Worm (Caenorhabditis elegans) whole organism, early embryonic: ENCODE data around the gene sdz-8.

Experiments
- B0310.2 ChIP-seq: sonication (generic microtip); optimal IDR thresholded peaks from 2 replicates; lab custom pipeline; 2016; ENCODE audit warnings: mild to moderate bottlenecking, missing genetic modification characterization, missing compliant biosample characterization
- F13C5.2 ChIP-seq: sonication (generic microtip); optimal IDR thresholded peaks from 2 replicates; lab custom pipeline; 2017; ENCODE audit warnings: mild to moderate bottlenecking, missing genetic modification characterization, inconsistent platforms, missing compliant biosample characterization
- aly-1 ChIP-seq: sonication (generic microtip); optimal IDR thresholded peaks from 2 replicates; lab custom pipeline; 2016; ENCODE audit warnings: missing genetic modification characterization, missing compliant biosample characterization
- ama-1 ChIP-seq: fragments of 150-350 bp; optimal IDR thresholded peaks from 2 replicates; lab custom pipeline; 2014
- ceh-13 ChIP-seq: fragments of 200-800 bp; sonication (Bioruptor generic); optimal IDR thresholded peaks from 2 replicates; lab custom pipeline; 2018; ENCODE audit warnings: mild to moderate bottlenecking, missing genetic modification characterization, missing compliant biosample characterization
- ceh-36 ChIP-seq: sonication (generic microtip); optimal IDR thresholded peaks from 2 replicates; lab custom pipeline; 2016; ENCODE audit warnings: missing genetic modification characterization, inconsistent platforms, missing compliant biosample characterization
- ets-7 ChIP-seq: sonication (generic microtip); optimal IDR thresholded peaks from 2 replicates; lab custom pipeline; 2016; ENCODE audit warnings: missing genotype, missing genetic modification characterization, missing compliant biosample characterization
- flt-1 ChIP-seq: fragments of 200-800 bp; sonication (Bioruptor generic); IDR thresholded peaks from 2 replicates; pipeline ENCODE4 v1.3.6; 2022; ENCODE audit warnings: missing genetic modification characterization, missing compliant biosample characterization
- hmbx-1 ChIP-seq: sonication (generic microtip); optimal IDR thresholded peaks from 2 replicates; lab custom pipeline; 2016; ENCODE audit warnings: mild to moderate bottlenecking, missing genetic modification characterization, missing compliant biosample characterization
- hmg-4 ChIP-seq: fragments of 200-800 bp; sonication (Bioruptor generic); optimal IDR thresholded peaks from 2 replicates; lab custom pipeline; 2018; ENCODE audit warnings: mild to moderate bottlenecking, missing genetic modification characterization, missing compliant biosample characterization
- hnd-1 ChIP-seq: sonication (generic microtip); optimal IDR thresholded peaks from 2 replicates; lab custom pipeline; 2016; ENCODE audit warnings: missing genetic modification characterization, missing compliant biosample characterization
- pes-1 ChIP-seq: fragments of 200-800 bp; sonication (Bioruptor generic); IDR thresholded peaks from 2 replicates; pipeline ENCODE4 v1.3.6; 2022; ENCODE audit warnings: missing genetic modification reagents, missing genetic modification characterization, missing compliant biosample characterization
- scrt-1 ChIP-seq: fragments of 200-800 bp; sonication (Bioruptor generic); IDR thresholded peaks from 2 replicates; pipeline ENCODE4 v1.3.6; 2022; ENCODE audit warnings: missing genetic modification characterization, missing compliant biosample characterization
- sea-1 ChIP-seq: fragments of 200-800 bp; sonication (Bioruptor generic); conservative IDR thresholded peaks from 2 replicates; pipeline ENCODE4 v1.3.6; 2022; ENCODE audit warnings: missing genetic modification characterization, missing compliant biosample characterization
- tbx-11 ChIP-seq: fragments of 200-800 bp; sonication (Bioruptor generic); IDR thresholded peaks from 2 replicates; pipeline ENCODE4 v1.3.6; 2022; ENCODE audit warnings: missing genetic modification characterization, missing compliant biosample characterization
- tbx-37 ChIP-seq: fragments of 200-800 bp; sonication (Bioruptor generic); conservative IDR thresholded peaks from 2 replicates; pipeline ENCODE4 v1.3.6; 2022; ENCODE audit warnings: missing genetic modification reagents, missing genetic modification characterization, missing compliant biosample characterization
- tra-4 ChIP-seq: sonication (generic microtip); optimal IDR thresholded peaks from 2 replicates; lab custom pipeline; 2017; ENCODE audit warnings: missing genetic modification characterization, missing compliant biosample characterization

Gene sdz-8

ce11 chrV:11516141-11516591 lies at the start of gene sdz-8:
TSS of gene sdz-8 (minus strand) at chrV:11516191.
- no peak for TF ChIP-seq tbx-37 (GFP tag; lab: Robert Waterston, UW)
- no peak for TF ChIP-seq tra-4
- TF ChIP-seq sea-1 (GFP tag; lab: Robert Waterston, UW), result no peak
- TF ChIP-seq scrt-1 (GFP tag; lab: Robert Waterston, UW), result no peak
- TF ChIP-seq aly-1 (tag; lab: Kevin White, UChicago), result no peak
- no peak for TF ChIP-seq pes-1 (GFP tag; lab: Robert Waterston, UW)
- TF ChIP-seq ama-1 (lab: Kevin White, UChicago), result no peak
- TF ChIP-seq B0310.2 (tag; lab: Kevin White, UChicago), result no peak
- no peak for TF ChIP-seq hnd-1 (tag; lab: Kevin White, UChicago)
- TF ChIP-seq ceh-13, result no peak
- no peak for TF ChIP-seq hmbx-1 (tag; lab: Kevin White, UChicago)
- no peak for TF ChIP-seq hmg-4

DNA sequence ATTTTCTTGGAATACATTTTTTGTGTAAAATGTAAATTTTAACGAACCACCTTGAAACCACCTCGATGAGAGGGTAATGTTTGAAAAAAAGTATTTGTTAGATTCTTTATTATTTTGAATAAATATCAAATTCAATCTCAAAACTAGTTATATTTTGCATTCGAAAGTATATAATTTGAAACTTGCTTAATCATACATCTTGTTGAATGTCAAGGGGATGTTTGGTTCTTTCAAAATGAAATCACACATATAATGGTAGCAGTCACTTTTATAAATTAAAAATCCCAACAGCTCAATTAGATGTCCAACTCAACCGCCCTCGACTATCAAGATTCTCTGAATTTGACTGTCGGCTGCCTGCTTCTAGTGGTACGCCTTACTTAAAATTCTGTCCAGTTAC lies 48.6 kb upstream of the sdz-8 start, which contains the start of gene srx-87:
srx-87 (plus strand) TSS at position 301 of the 400 bp plus-strand sequence.
- TF ChIP-seq scrt-1 (GFP tag; lab: Robert Waterston, UW) (no peak), hmg-4 (no peak), pes-1 (GFP tag; lab: Robert Waterston, UW) (no peak), B0310.2 (tag; lab: Kevin White, UChicago) (no peak), tbx-11 (GFP tag; lab: Robert Waterston, UW) (no peak)

ce11 chrV:11562643-11563042 lies 46.7 kb upstream of the sdz-8 start, which contains the start of gene srx-86:
TSS of gene srx-86 (plus strand) at chrV:11562943.
- no peak for TF ChIP-seq B0310.2 (tag; lab: Kevin White, UChicago)
- TF ChIP-seq ceh-13, result no peak
- TF ChIP-seq ceh-36 (tag; lab: Kevin White, UChicago), result no peak
- no peak for TF ChIP-seq flt-1
- TF ChIP-seq pes-1 (GFP tag; lab: Robert Waterston, UW), result no peak
- no peak for TF ChIP-seq tra-4
- TF ChIP-seq ama-1 (lab: Kevin White, UChicago), result no peak
- no peak for TF ChIP-seq F13C5.2 (tag; lab: Kevin White, UChicago)
- no peak for TF ChIP-seq tbx-11 (GFP tag; lab: Robert Waterston, UW)
- TF ChIP-seq hmg-4, result no peak
- TF ChIP-seq scrt-1 (GFP tag; lab: Robert Waterston, UW), result no peak
- TF ChIP-seq ets-7, result no peak
- TF ChIP-seq hmbx-1 (tag; lab: Kevin White, UChicago), result no peak
- no peak for TF ChIP-seq aly-1 (tag; lab: Kevin White, UChicago)
- no peak for TF ChIP-seq hnd-1 (tag; lab: Kevin White, UChicago)
- TF ChIP-seq tbx-37 (GFP tag; lab: Robert Waterston, UW), result no peak

DNA sequence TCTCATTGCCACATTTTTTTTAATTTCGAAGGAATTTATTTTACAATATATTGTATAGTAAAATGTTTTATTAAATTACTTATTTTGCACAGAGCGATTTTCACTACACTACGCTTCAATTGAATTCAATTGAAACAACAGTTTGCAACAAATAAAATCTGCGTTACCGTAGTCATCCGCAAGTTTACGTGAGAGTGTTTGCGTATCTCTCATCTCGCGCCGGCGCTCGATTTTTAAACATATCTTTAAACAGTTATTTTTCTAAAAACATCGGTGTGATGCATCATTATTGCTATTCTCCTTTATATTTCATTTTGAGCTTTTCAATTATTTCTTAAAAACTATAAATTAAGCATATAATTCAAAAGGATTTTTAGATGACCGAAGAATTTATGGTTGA lies 38.3 kb upstream of the sdz-8 start, which contains the start of gene duo-1:
duo-1 (plus strand) TSS at position 371 of the 400 bp plus-strand sequence.
- no peak for TF ChIP-seq B0310.2 (tag; lab: Kevin White, UChicago)
- no peak for TF ChIP-seq ets-7
- TF ChIP-seq F13C5.2 (tag; lab: Kevin White, UChicago), result no peak
- no peak for TF ChIP-seq tra-4
- TF ChIP-seq tbx-37 (GFP tag; lab: Robert Waterston, UW), result no peak
- no peak for TF ChIP-seq hmg-4
- no peak for TF ChIP-seq ceh-13
- no peak for TF ChIP-seq flt-1
- no peak for TF ChIP-seq ama-1 (lab: Kevin White, UChicago)
- TF ChIP-seq aly-1 (tag; lab: Kevin White, UChicago), result no peak
- no peak for TF ChIP-seq hnd-1 (tag; lab: Kevin White, UChicago)
- no peak for TF ChIP-seq ceh-36 (tag; lab: Kevin White, UChicago)
- TF ChIP-seq hmbx-1 (tag; lab: Kevin White, UChicago), result no peak
- no peak for TF ChIP-seq sea-1 (GFP tag; lab: Robert Waterston, UW)
- TF ChIP-seq scrt-1 (GFP tag; lab: Robert Waterston, UW), result no peak
- no peak for TF ChIP-seq tbx-11 (GFP tag; lab: Robert Waterston, UW)
- TF ChIP-seq pes-1 (GFP tag; lab: Robert Waterston, UW), result no peak

DNA sequence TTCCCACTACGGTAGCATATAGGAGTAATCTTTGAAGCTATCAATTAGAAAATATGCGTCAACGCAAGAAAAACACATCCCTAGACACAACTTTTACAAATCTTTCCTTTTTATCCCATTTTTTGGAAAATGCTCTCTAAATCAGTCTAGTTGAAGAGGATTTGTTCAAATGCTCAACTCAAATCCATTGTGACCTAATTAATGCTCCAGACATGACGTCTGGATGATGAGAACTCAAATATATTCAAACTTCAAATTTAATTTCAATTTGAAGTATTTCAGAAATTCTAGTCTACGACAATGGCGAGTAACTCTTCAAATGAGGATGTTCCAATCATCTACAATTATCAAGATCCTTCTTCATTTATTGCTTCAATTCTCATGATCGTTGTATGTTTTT lies 36.4 kb upstream of the sdz-8 start, which contains the start of gene srx-85:
srx-85 (plus strand) TSS at position 301 of the 400 bp plus-strand sequence.
- no peak for TF ChIP-seq sea-1 (GFP tag; lab: Robert Waterston, UW)
- TF ChIP-seq tbx-37 (GFP tag; lab: Robert Waterston, UW), result no peak
- no peak for TF ChIP-seq aly-1 (tag; lab: Kevin White, UChicago)
- TF ChIP-seq B0310.2 (tag; lab: Kevin White, UChicago), result no peak
- TF ChIP-seq flt-1, result no peak
- TF ChIP-seq F13C5.2 (tag; lab: Kevin White, UChicago), result no peak
- TF ChIP-seq pes-1 (GFP tag; lab: Robert Waterston, UW), result no peak
- TF ChIP-seq ceh-36 (tag; lab: Kevin White, UChicago), result no peak
- no peak for TF ChIP-seq ceh-13
- TF ChIP-seq tra-4, result no peak
- no peak for TF ChIP-seq ets-7
- no peak for TF ChIP-seq hmbx-1 (tag; lab: Kevin White, UChicago)
- no peak for TF ChIP-seq hmg-4
- no peak for TF ChIP-seq hnd-1 (tag; lab: Kevin White, UChicago)
- no peak for TF ChIP-seq tbx-11 (GFP tag; lab: Robert Waterston, UW)

DNA sequence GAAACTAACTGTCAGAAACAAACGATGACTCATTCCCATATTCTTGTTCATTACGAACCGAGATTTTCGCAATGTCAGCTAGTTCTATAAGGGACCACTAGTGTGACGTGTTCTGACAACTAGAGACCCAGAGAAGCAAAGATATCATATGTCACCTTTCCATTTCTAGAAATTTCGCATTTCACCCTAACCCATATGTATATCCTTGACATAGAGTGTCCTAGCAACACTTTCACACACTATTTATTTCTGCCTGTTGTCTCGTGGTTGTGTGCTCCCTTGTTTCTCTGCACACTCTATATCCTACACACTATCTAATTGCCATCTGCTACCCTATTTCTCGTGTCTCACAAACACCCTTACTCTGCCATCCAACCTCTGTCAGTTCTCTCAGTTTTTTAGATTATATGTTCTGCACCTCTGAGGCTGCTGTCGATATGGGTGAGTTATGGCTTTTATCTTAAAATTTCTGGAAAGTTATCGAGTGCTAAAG lies 33.0 kb upstream of the sdz-8 start, which contains the start of the genes F38B7.17 and F38B7.3:
F38B7.17 (minus strand) TSS at position 51 of the 493 bp plus-strand sequence.
F38B7.3 (plus strand) TSS at position 194 of the 493 bp plus-strand sequence.
- no peak for TF ChIP-seq tbx-11 (GFP tag; lab: Robert Waterston, UW)
- TF ChIP-seq F13C5.2 (tag; lab: Kevin White, UChicago), result peak; percentile 38
- no peak for TF ChIP-seq tra-4
- TF ChIP-seq scrt-1 (GFP tag; lab: Robert Waterston, UW), result no peak

DNA sequence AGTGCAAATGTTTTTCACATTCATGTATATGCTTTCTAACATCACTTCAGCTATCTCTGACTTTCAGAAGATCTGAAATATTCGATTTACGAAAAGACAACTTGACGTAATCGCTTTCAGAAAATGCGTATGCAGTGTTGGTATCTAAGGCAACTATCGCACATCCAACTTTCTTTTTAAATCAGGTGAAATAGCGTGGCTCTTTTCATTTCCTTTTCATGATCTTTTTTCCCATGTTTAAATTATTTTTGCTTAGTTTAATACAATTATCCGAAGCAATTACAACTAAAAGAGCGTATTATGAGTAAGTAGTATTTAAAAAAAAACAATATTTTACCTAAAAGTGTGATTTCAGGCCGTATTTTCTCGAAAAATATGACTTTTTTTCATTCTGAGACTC lies 30.8 kb upstream of the sdz-8 start, which contains the start of gene F38B7.11:
F38B7.11 (plus strand) TSS at position 301 of the 400 bp plus-strand sequence.
- TF ChIP-seq ceh-36 (tag; lab: Kevin White, UChicago) (no peak), B0310.2 (tag; lab: Kevin White, UChicago) (no peak), ets-7 (no peak), tbx-37 (GFP tag; lab: Robert Waterston, UW) (no peak), ceh-13 (no peak), tbx-11 (GFP tag; lab: Robert Waterston, UW) (no peak), hmg-4 (no peak), flt-1 (no peak), scrt-1 (GFP tag; lab: Robert Waterston, UW) (no peak), pes-1 (GFP tag; lab: Robert Waterston, UW) (no peak), F13C5.2 (tag; lab: Kevin White, UChicago) (no peak), aly-1 (tag; lab: Kevin White, UChicago) (no peak), hnd-1 (tag; lab: Kevin White, UChicago) (no peak)
